Worm (Caenorhabditis elegans) whole organism, midembryonic: ENCODE measurements around the gene ooc-3.

Experiments
- cog-1 ChIP-seq: sonication (generic microtip); optimal IDR thresholded peaks from 2 replicates; lab custom pipeline; 2016; ENCODE audit warnings: missing genetic modification characterization, missing compliant biosample characterization
- flt-1 ChIP-seq: fragments of 200-800 bp; sonication (Bioruptor generic); IDR thresholded peaks from 2 replicates; pipeline ENCODE4 v1.3.6; 2022; ENCODE audit warnings: missing genetic modification characterization, missing compliant biosample characterization
- med-1 ChIP-seq: sonication (generic microtip); optimal IDR thresholded peaks from 2 replicates; lab custom pipeline; 2017; ENCODE audit warnings: missing genetic modification characterization, mild to moderate bottlenecking, missing compliant biosample characterization, antibody characterized with exemption, missing genetic modification reagents; ENCODE audit not compliant: insufficient read depth
- ref-1 ChIP-seq: fragments of 200-800 bp; sonication (Bioruptor generic); conservative IDR thresholded peaks from 2 replicates; pipeline ENCODE4 v1.3.6; 2022; ENCODE audit warnings: missing genetic modification reagents, missing genetic modification characterization, missing compliant biosample characterization
- tab-1 ChIP-seq: fragments of 200-800 bp; sonication (Bioruptor generic); IDR thresholded peaks from 2 replicates; pipeline ENCODE4 v1.3.6; 2022; ENCODE audit warnings: missing genetic modification characterization, missing compliant biosample characterization
- ztf-29 ChIP-seq: fragments of 200-800 bp; sonication (Bioruptor generic); IDR thresholded peaks from 2 replicates; pipeline ENCODE4 v1.3.6; 2022; ENCODE audit warnings: missing genetic modification reagents, missing genetic modification characterization, missing compliant biosample characterization

DNA sequence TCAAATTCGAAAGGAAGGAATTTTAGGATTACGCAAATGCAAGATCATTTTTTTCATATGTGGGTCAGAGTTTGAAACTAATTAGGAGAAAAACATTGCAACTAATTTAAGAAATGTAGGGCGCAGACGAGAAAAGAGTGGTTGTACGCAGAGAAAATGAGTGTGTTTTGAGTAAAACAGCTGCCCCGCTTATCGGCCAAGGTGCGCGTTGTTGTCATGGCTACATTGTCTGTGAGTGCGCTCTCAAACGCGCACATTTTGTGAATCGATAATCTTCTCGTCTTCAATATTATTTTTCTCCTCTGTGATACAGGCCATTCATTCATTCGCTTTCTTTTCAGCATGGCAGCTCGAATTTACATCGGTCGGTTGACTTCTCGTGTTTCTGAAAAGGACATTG, 41.5 kb downstream of the ooc-3 start:
- TF ChIP-seq ref-1 (no peak), cog-1 (tag; lab: Kevin White, UChicago) (no peak), flt-1 (no peak), tab-1 (GFP tag; lab: Robert Waterston, UW) (no peak), ztf-29 (no peak), med-1 (no peak)
